Worm (Caenorhabditis elegans) whole organism, midembryonic: ENCODE results near the gene C05C8.7.

Source experiments
- cog-1 ChIP-seq: sonication (generic microtip); optimal IDR thresholded peaks from 2 replicates; lab custom pipeline; 2016; ENCODE audit warnings: missing genetic modification characterization, missing compliant biosample characterization
- flt-1 ChIP-seq: fragments of 200-800 bp; sonication (Bioruptor generic); IDR thresholded peaks from 2 replicates; pipeline ENCODE4 v1.3.6; 2022; ENCODE audit warnings: missing genetic modification characterization, missing compliant biosample characterization
- klf-2 ChIP-seq: fragments of 200-800 bp; sonication (Bioruptor generic); conservative IDR thresholded peaks from 2 replicates; pipeline ENCODE4 v1.3.6; 2022; ENCODE audit warnings: missing genetic modification reagents, missing genetic modification characterization, missing compliant biosample characterization
- med-1 ChIP-seq: sonication (generic microtip); optimal IDR thresholded peaks from 2 replicates; lab custom pipeline; 2017; ENCODE audit warnings: missing genetic modification characterization, mild to moderate bottlenecking, missing compliant biosample characterization, antibody characterized with exemption, missing genetic modification reagents; ENCODE audit not compliant: insufficient read depth
- tab-1 ChIP-seq: fragments of 200-800 bp; sonication (Bioruptor generic); IDR thresholded peaks from 2 replicates; pipeline ENCODE4 v1.3.6; 2022; ENCODE audit warnings: missing genetic modification characterization, missing compliant biosample characterization
- ztf-23 ChIP-seq: fragments of 200-800 bp; sonication (Bioruptor generic); IDR thresholded peaks from 2 replicates; pipeline ENCODE4 v1.3.6; 2022; ENCODE audit warnings: missing genetic modification reagents, missing genetic modification characterization, missing compliant biosample characterization
- ztf-29 ChIP-seq: fragments of 200-800 bp; sonication (Bioruptor generic); IDR thresholded peaks from 2 replicates; pipeline ENCODE4 v1.3.6; 2022; ENCODE audit warnings: missing genetic modification reagents, missing genetic modification characterization, missing compliant biosample characterization

DNA sequence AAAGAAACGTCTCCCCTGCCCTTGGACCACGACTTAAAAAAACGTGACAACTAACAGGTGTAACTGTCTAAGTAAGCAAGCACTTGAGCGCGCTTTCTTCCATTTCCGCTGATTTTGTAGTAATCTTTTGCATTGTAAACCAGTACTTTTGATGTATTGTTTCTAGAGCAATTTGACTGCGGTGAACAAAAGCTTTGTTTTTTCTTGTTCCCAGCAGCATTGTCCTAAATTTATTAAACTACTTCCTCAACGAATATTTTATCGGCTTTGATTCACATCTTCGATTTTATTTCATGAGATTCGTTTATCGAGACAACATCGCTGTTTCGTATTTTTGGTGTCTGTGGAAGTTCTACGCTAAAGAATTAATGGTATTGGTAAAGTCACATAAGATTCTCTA lies 41.8 kb upstream of the C05C8.7 start, which contains the start of gene C13A2.1:
- TF ChIP-seq cog-1 (tag; lab: Kevin White, UChicago): no peak
- TF ChIP-seq tab-1 (GFP tag; lab: Robert Waterston, UW): no peak
- no peak for TF ChIP-seq med-1 (GFP tag; lab: Kevin White, UChicago)
- TF ChIP-seq flt-1 (GFP tag; lab: Robert Waterston, UW): no peak
- no peak for TF ChIP-seq ztf-23 (GFP tag; lab: Robert Waterston, UW)
- no peak for TF ChIP-seq klf-2 (GFP tag; lab: Robert Waterston, UW)
- TF ChIP-seq ztf-29 (GFP tag; lab: Robert Waterston, UW): no peak
